Fruit fly (Drosophila melanogaster) whole organism, embryonic: ENCODE data around the gene Nsf2.

ENCODE experiments used
- Bdp1 ChIP-seq: fragments of 200-800 bp; sonication (Bioruptor generic); optimal IDR thresholded peaks from 3 replicates; lab custom pipeline; 2016; ENCODE audit warnings: missing biosample characterization, missing genetic modification characterization
- CG14710 ChIP-seq: fragments of 200-800 bp; sonication (Bioruptor generic); optimal IDR thresholded peaks from 3 replicates; lab custom pipeline; 2019; ENCODE audit warnings: missing biosample characterization, mild to moderate bottlenecking, missing genetic modification characterization, moderate library complexity
- CG15011 ChIP-seq: fragments of 200-800 bp; sonication (Bioruptor generic); optimal IDR thresholded peaks from 3 replicates; lab custom pipeline; 2018; ENCODE audit warnings: missing biosample characterization, mild to moderate bottlenecking, missing genetic modification characterization
- CG1602 ChIP-seq: fragments of 200-800 bp; sonication (Bioruptor generic); optimal IDR thresholded peaks from 3 replicates; lab custom pipeline; 2016; ENCODE audit warnings: missing biosample characterization, missing genetic modification characterization
- CG16779 ChIP-seq: fragments of 200-800 bp; sonication (Bioruptor generic); IDR thresholded peaks from 2 replicates; pipeline ENCODE4 v1.3.6; 2022; ENCODE audit warnings: missing biosample characterization, missing genetic modification characterization
- CG17186 ChIP-seq: fragments of 200-800 bp; sonication (Bioruptor generic); optimal IDR thresholded peaks from 3 replicates; lab custom pipeline; 2017; ENCODE audit warnings: missing biosample characterization, missing genetic modification reagents, missing genetic modification characterization
- CG17829 ChIP-seq: fragments of 200-800 bp; optimal IDR thresholded peaks from 2 replicates; lab custom pipeline; 2019; ENCODE audit warnings: missing biosample characterization, mild to moderate bottlenecking, missing genetic modification characterization, moderate library complexity
- CG1792 ChIP-seq: fragments of 200-800 bp; sonication (Bioruptor generic); optimal IDR thresholded peaks from 2 replicates; lab custom pipeline; 2016; ENCODE audit warnings: missing biosample characterization, missing genetic modification characterization
- CG18619 ChIP-seq: fragments of 200-800 bp; sonication (Bioruptor generic); optimal IDR thresholded peaks from 3 replicates; lab custom pipeline; 2017; ENCODE audit warnings: missing biosample characterization, mild to moderate bottlenecking, missing genetic modification characterization
- CG31441 ChIP-seq: fragments of 200-800 bp; sonication (Bioruptor generic); IDR thresholded peaks from 2 replicates; pipeline ENCODE4 v1.3.6; 2022; ENCODE audit warnings: missing biosample characterization, missing genetic modification characterization
- CG8478 ChIP-seq: fragments of >200 bp; optimal IDR thresholded peaks from 2 replicates; lab custom pipeline; 2018
- CG9797 ChIP-seq: fragments of 200-800 bp; sonication (Bioruptor generic); optimal IDR thresholded peaks from 3 replicates; lab custom pipeline; 2018; ENCODE audit warnings: missing biosample characterization, mild to moderate bottlenecking, missing genetic modification characterization
- CHES-1-like ChIP-seq: fragments of 200-800 bp; sonication (Bioruptor generic); optimal IDR thresholded peaks from 2 replicates; lab custom pipeline; 2016; ENCODE audit warnings: missing biosample characterization, missing genetic modification characterization
- CkIIα-i1 ChIP-seq: fragments of 200-800 bp; sonication (Bioruptor generic); IDR thresholded peaks from 2 replicates; pipeline ENCODE4 v1.3.6; 2022; ENCODE audit warnings: missing biosample characterization, missing genetic modification characterization
- CrebB ChIP-seq: fragments of 200-800 bp; sonication (Bioruptor generic); optimal IDR thresholded peaks from 3 replicates; lab custom pipeline; 2018; ENCODE audit warnings: missing biosample characterization, mild to moderate bottlenecking, missing genetic modification characterization
- Dbx ChIP-seq: fragments of 200-800 bp; sonication (Bioruptor generic); IDR thresholded peaks from 3 replicates; pipeline ENCODE4 v1.3.6; 2022; ENCODE audit warnings: missing biosample characterization, missing genetic modification characterization
- ERR ChIP-seq: fragments of 200-800 bp; sonication (Bioruptor generic); optimal IDR thresholded peaks from 2 replicates; lab custom pipeline; 2016; ENCODE audit warnings: missing biosample characterization, missing genetic modification characterization
- Eip74EF ChIP-seq, 2 experiments: fragments of 200-800 bp in 1 of 2; fragments of >200 bp in 1 of 2; sonication (Bioruptor generic) in 1 of 2; optimal IDR thresholded peaks; 2 replicates each; lab custom pipeline; 2017 to 2019; ENCODE audit warnings: missing biosample characterization in 2 of 2, missing genetic modification characterization in 2 of 2, mild to moderate bottlenecking in 1 of 2, moderate library complexity in 1 of 2
- Fer3 ChIP-seq: fragments of 200-800 bp; sonication (Bioruptor generic); optimal IDR thresholded peaks from 2 replicates; lab custom pipeline; 2018; ENCODE audit warnings: missing biosample characterization, mild to moderate bottlenecking, missing genetic modification characterization, moderate library complexity
- HLH3B ChIP-seq: fragments of 200-800 bp; sonication (Bioruptor generic); IDR thresholded peaks from 2 replicates; pipeline ENCODE4 v1.3.6; 2022; ENCODE audit warnings: missing biosample characterization, missing genetic modification characterization
- Hmr ChIP-seq: fragments of 200-800 bp; sonication (Bioruptor generic); optimal IDR thresholded peaks from 3 replicates; lab custom pipeline; 2017; ENCODE audit warnings: mild to moderate bottlenecking, missing biosample characterization, missing genetic modification reagents, missing genetic modification characterization
- MTF-1 ChIP-seq: fragments of 200-800 bp; sonication (Bioruptor generic); optimal IDR thresholded peaks from 2 replicates; lab custom pipeline; 2018; ENCODE audit warnings: missing biosample characterization, mild to moderate bottlenecking, missing genetic modification characterization, borderline replicate concordance
- Med ChIP-seq: fragments of 200-800 bp; sonication (Bioruptor generic); peaks from one replicate; lab custom pipeline; 2016; ENCODE audit warnings: missing biosample characterization, missing genetic modification characterization, mild to moderate bottlenecking, inconsistent platforms, moderate library complexity
- Mes4 ChIP-seq: fragments of 200-800 bp; sonication (Bioruptor generic); optimal IDR thresholded peaks from 2 replicates; lab custom pipeline; 2016; ENCODE audit warnings: missing biosample characterization, missing genetic modification characterization
- Nf-YB ChIP-seq: fragments of 200-800 bp; sonication (Bioruptor generic); optimal IDR thresholded peaks from 3 replicates; lab custom pipeline; 2019; ENCODE audit warnings: missing biosample characterization, mild to moderate bottlenecking, missing genetic modification characterization, moderate library complexity
- Trl ChIP-seq, 3 experiments: fragments of >200 bp in 2 of 3; fragments of 200-800 bp in 1 of 3; sonication (Bioruptor generic) in 1 of 3; optimal IDR thresholded peaks; 2 replicates in 1 of 3; 3 replicates in 2 of 3; lab custom pipeline; 2016 to 2017; ENCODE audit warnings: missing biosample characterization in 1 of 3, missing genetic modification characterization in 1 of 3
- btn ChIP-seq: fragments of 200-800 bp; sonication (Bioruptor generic); optimal IDR thresholded peaks from 2 replicates; lab custom pipeline; 2016; ENCODE audit warnings: missing biosample characterization, missing genetic modification characterization
- chinmo ChIP-seq: fragments of 200-800 bp; sonication (Bioruptor generic); IDR thresholded peaks from 4 replicates; pipeline ENCODE4 v1.3.6; 2022; ENCODE audit warnings: missing biosample characterization, missing genetic modification characterization; ENCODE audit not compliant: partially characterized antibody
- chm ChIP-seq: fragments of 200-800 bp; sonication (Bioruptor generic); IDR thresholded peaks from 2 replicates; pipeline ENCODE4 v1.3.6; 2022; ENCODE audit warnings: missing biosample characterization, missing genetic modification characterization
- chn ChIP-seq: fragments of 200-800 bp; sonication (Bioruptor generic); optimal IDR thresholded peaks from 2 replicates; lab custom pipeline; 2016; ENCODE audit warnings: missing biosample characterization, missing genetic modification characterization
- croc ChIP-seq: fragments of 200-800 bp; sonication (Bioruptor generic); conservative IDR thresholded peaks from 3 replicates; pipeline ENCODE4 v1.3.6; 2022; ENCODE audit warnings: missing biosample characterization, missing genetic modification characterization
- dmrt11E ChIP-seq: fragments of 200-800 bp; sonication (Bioruptor generic); optimal IDR thresholded peaks from 3 replicates; lab custom pipeline; 2018; ENCODE audit warnings: missing biosample characterization, mild to moderate bottlenecking, missing genetic modification characterization, moderate library complexity
- dpn ChIP-seq, 2 experiments: fragments of 200-800 bp; sonication (Bioruptor generic); optimal IDR thresholded peaks; 3 replicates each; lab custom pipeline; 2016; ENCODE audit warnings: missing biosample characterization in 2 of 2, missing genetic modification characterization in 2 of 2
- fd96Cb ChIP-seq: fragments of 200-800 bp; sonication (Bioruptor generic); optimal IDR thresholded peaks from 2 replicates; lab custom pipeline; 2018; ENCODE audit warnings: missing biosample characterization, mild to moderate bottlenecking, missing genetic modification characterization, moderate library complexity
- ftz-f1 ChIP-seq: fragments of 200-800 bp; sonication (Bioruptor generic); optimal IDR thresholded peaks from 2 replicates; lab custom pipeline; 2016; ENCODE audit warnings: missing biosample characterization, missing genetic modification characterization
- hb ChIP-seq: fragments of 200-800 bp; sonication (Bioruptor generic); IDR thresholded peaks from 3 replicates; pipeline ENCODE4 v1.3.6; 2022; ENCODE audit warnings: missing biosample characterization, missing genetic modification characterization; ENCODE audit not compliant: partially characterized antibody
- insv ChIP-seq, 2 experiments: fragments of 200-800 bp; sonication (Bioruptor generic); optimal IDR thresholded peaks; 3 replicates each; lab custom pipeline; 2016 to 2018; ENCODE audit warnings: missing biosample characterization in 2 of 2, missing genetic modification characterization in 2 of 2
- inv ChIP-seq: fragments of 200-800 bp; sonication (Bioruptor generic); IDR thresholded peaks from 2 replicates; pipeline ENCODE4 v1.3.6; 2022; ENCODE audit warnings: missing biosample characterization, missing genetic modification characterization; ENCODE audit not compliant: partially characterized antibody
- jumu ChIP-seq: fragments of 200-800 bp; sonication (Bioruptor generic); optimal IDR thresholded peaks from 3 replicates; lab custom pipeline; 2016; ENCODE audit warnings: missing biosample characterization, missing genetic modification characterization
- kah ChIP-seq: fragments of 200-800 bp; sonication (Bioruptor generic); optimal IDR thresholded peaks from 2 replicates; lab custom pipeline; 2018; ENCODE audit warnings: missing biosample characterization, mild to moderate bottlenecking, missing genetic modification characterization
- lab ChIP-seq: fragments of 200-800 bp; sonication (Bioruptor generic); optimal IDR thresholded peaks from 3 replicates; lab custom pipeline; 2017; ENCODE audit warnings: missing biosample characterization, missing genetic modification characterization, mild to moderate bottlenecking, moderate library complexity, missing genetic modification reagents
- nerfin-1 ChIP-seq: fragments of 200-800 bp; sonication (Bioruptor generic); optimal IDR thresholded peaks from 3 replicates; lab custom pipeline; 2019; ENCODE audit warnings: missing biosample characterization, mild to moderate bottlenecking, missing genetic modification characterization, moderate library complexity
- nmo ChIP-seq: fragments of 200-800 bp; sonication (Bioruptor generic); optimal IDR thresholded peaks from 2 replicates; lab custom pipeline; 2018; ENCODE audit warnings: missing biosample characterization, mild to moderate bottlenecking, missing genetic modification characterization, moderate library complexity
- otp ChIP-seq: fragments of 200-800 bp; sonication (Bioruptor generic); IDR thresholded peaks from 3 replicates; pipeline ENCODE4, ENCODE4 v1.3.6; 2022; ENCODE audit warnings: missing biosample characterization, missing genetic modification characterization
- pho ChIP-seq: fragments of 200-800 bp; sonication (Bioruptor generic); optimal IDR thresholded peaks from 2 replicates; lab custom pipeline; 2016; ENCODE audit warnings: missing biosample characterization, missing genetic modification characterization
- pita ChIP-seq: fragments of 200-800 bp; sonication (Bioruptor generic); optimal IDR thresholded peaks from 2 replicates; lab custom pipeline; 2017; ENCODE audit warnings: missing biosample characterization, mild to moderate bottlenecking, missing genetic modification characterization
- schlank ChIP-seq: fragments of 200-800 bp; sonication (Bioruptor generic); optimal IDR thresholded peaks from 2 replicates; lab custom pipeline; 2018; ENCODE audit warnings: missing biosample characterization, mild to moderate bottlenecking, missing genetic modification characterization
- sug ChIP-seq: fragments of 200-800 bp; optimal IDR thresholded peaks from 2 replicates; lab custom pipeline; 2019; ENCODE audit warnings: missing biosample characterization, mild to moderate bottlenecking, missing genetic modification characterization, moderate library complexity
- ttk ChIP-seq: fragments of 200-800 bp; sonication (Bioruptor generic); IDR thresholded peaks from 2 replicates; pipeline ENCODE4 v2.1.2; 2022; ENCODE audit warnings: missing biosample characterization, missing genetic modification characterization

Nsf2 gene

dm6 chr3R:13793979-13794665 is 43.7 kb downstream of the Nsf2 start (continued):
- TF ChIP-seq Eip74EF (GFP tag; optimal IDR thresholded peaks at IDR 0.05; lab: Kevin White, UChicago) (peak in 1 of 2 experiments; percentile 4), inv (no peak), CG1792 (GFP tag; lab: Kevin White, UChicago) (no peak), otp (GFP tag; lab: Robert Waterston, UW) (0 out of 3 replicates have a peak, but pooled peaks have one; percentile 35), dmrt11E (peak; percentile 79), croc (GFP tag; lab: Robert Waterston, UW) (peak; percentile 75), Bdp1 (GFP tag; lab: Kevin White, UChicago) (no peak), Mes4 (GFP tag; lab: Kevin White, UChicago) (no peak), CG9797 (no peak), schlank (tag; lab: Kevin White, UChicago) (no peak), HLH3B (GFP tag; lab: Robert Waterston, UW) (peak; percentile 64), CG18619 (GFP tag; lab: Kevin White, UChicago) (peak; percentile 43), Nf-YB (GFP tag; lab: Kevin White, UChicago) (peak; percentile 29), Dbx (GFP tag; lab: Robert Waterston, UW) (no peak), CG16779 (GFP tag; lab: Robert Waterston, UW) (no peak), nmo (GFP tag; lab: Kevin White, UChicago) (peak; percentile 87), pita (GFP tag; lab: Kevin White, UChicago) (no peak), CrebB (no peak), chn (GFP tag; lab: Kevin White, UChicago) (no peak), chinmo (no peak), CG31441 (GFP tag; lab: Robert Waterston, UW) (peak; percentile 57; the same call in 1 of the 2 replicates), CG17829 (tag; lab: Kevin White, UChicago) (peak; percentile 71), pho (GFP tag; lab: Kevin White, UChicago) (no peak), fd96Cb (tag; lab: Kevin White, UChicago) (peak; percentile 77), CG15011 (peak; percentile 11), Trl (optimal IDR thresholded peaks at IDR 0.05; lab: Kevin White, UChicago) (no peak), Trl (GFP tag; optimal IDR thresholded peaks at IDR 0.05; lab: Kevin White, UChicago) (no peak), kah (GFP tag; lab: Kevin White, UChicago) (peak; percentile 13), CG8478 (lab: Kevin White, UChicago) (no peak), CG14710 (tag; lab: Kevin White, UChicago) (peak; percentile 73), jumu (GFP tag; lab: Kevin White, UChicago) (no peak), hb (no peak), insv (GFP tag; optimal IDR thresholded peaks at IDR 0.05; lab: Kevin White, UChicago) (no peak), dpn (GFP tag; optimal IDR thresholded peaks at IDR 0.05; lab: Kevin White, UChicago) (peak in 1 of 2 experiments; percentile 62), CHES-1-like (GFP tag; lab: Kevin White, UChicago) (no peak), MTF-1 (GFP tag; lab: Kevin White, UChicago) (no peak), Hmr (GFP tag; lab: Kevin White, UChicago) (peak; percentile 28), btn (GFP tag; lab: Kevin White, UChicago) (no peak), Med (GFP tag; lab: Kevin White, UChicago) (peak; percentile 80), CG1602 (GFP tag; lab: Kevin White, UChicago) (peak; percentile 72), lab (GFP tag; lab: Kevin White, UChicago) (peak; percentile 59), chm (GFP tag; lab: Robert Waterston, UW) (peak; percentile 31; the same call in 1 of the 2 replicates), CG17186 (GFP tag; lab: Kevin White, UChicago) (peak; percentile 37), Fer3 (tag; lab: Kevin White, UChicago) (peak; percentile 12), sug (tag; lab: Kevin White, UChicago) (no peak), CkIIα-i1 (GFP tag; lab: Robert Waterston, UW) (no peak), ttk (GFP tag; lab: Robert Waterston, UW) (peak; percentile 41; the same call in 1 of the 2 replicates), ftz-f1 (no peak), ERR (GFP tag; lab: Kevin White, UChicago) (no peak), nerfin-1 (tag; lab: Kevin White, UChicago) (peak; percentile 66)
